Comparison of ENCODE assay signal across 1 fruit fly cellular context in the genomic region with DNA sequence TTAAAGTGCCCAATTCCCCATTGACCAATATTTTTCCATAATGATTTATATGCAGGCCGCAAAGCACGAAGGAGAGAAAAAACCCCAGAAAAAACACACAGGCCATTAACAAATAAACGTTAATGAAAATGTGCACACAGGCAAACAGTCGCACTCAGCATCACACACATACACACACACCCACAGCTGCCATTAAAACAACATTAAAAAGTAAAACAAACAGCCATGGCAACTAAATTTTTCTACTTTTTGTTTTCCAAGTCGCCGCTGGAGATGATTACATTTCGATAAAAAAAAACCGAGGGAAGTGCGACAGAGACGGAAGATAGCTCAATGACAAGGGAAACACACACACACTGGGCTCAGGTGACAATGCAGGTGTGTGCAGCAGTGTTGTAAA.
A peak's percentile ranks its signal among the peaks of the same experiment; 100 is the strongest.
TF ChIP-seq lines count a peak whose summit lies in the region.

No protein-coding gene starts in this region.

TF ChIP-seq in whole organism, embryonic, 481 proteins besides CTCF, POLR2A, EP300 and RAD21 (continued from another document and continues in another):
- no peak for TF ChIP-seq ara (GFP tag; IDR thresholded peaks at IDR 0.05; lab: Robert Waterston, UW)
- peak; percentile 17 for TF ChIP-seq CG4707 (GFP tag; optimal IDR thresholded peaks at IDR 0.05; lab: Kevin White, UChicago)
- TF ChIP-seq CG8359 (GFP tag; optimal IDR thresholded peaks at IDR 0.05; lab: Kevin White, UChicago; ENCODE audit: borderline replicate concordance): no peak
- TF ChIP-seq stwl (tag; optimal IDR thresholded peaks at IDR 0.05; lab: Kevin White, UChicago): peak; percentile 50
- TF ChIP-seq Mad (GFP tag; optimal IDR thresholded peaks at IDR 0.05; lab: Kevin White, UChicago): no peak
- TF ChIP-seq fd64A (GFP tag; optimal IDR thresholded peaks at IDR 0.05; lab: Kevin White, UChicago): peak; percentile 36
- TF ChIP-seq en (GFP tag; optimal IDR thresholded peaks at IDR 0.05; lab: Kevin White, UChicago): no peak
- TF ChIP-seq dpn (GFP tag; optimal IDR thresholded peaks at IDR 0.05; lab: Kevin White, UChicago): no peak
- TF ChIP-seq vvl (GFP tag; IDR thresholded peaks at IDR 0.05; lab: Robert Waterston, UW): 0 out of 2 replicates have a peak, but pooled peaks have one; percentile 24
- TF ChIP-seq ab (GFP tag; optimal IDR thresholded peaks at IDR 0.05; lab: Kevin White, UChicago): no peak
- no peak for TF ChIP-seq ap (GFP tag; IDR thresholded peaks at IDR 0.05; lab: Robert Waterston, UW)
- TF ChIP-seq CG14441 (GFP tag; IDR thresholded peaks at IDR 0.05; lab: Robert Waterston, UW): 0 out of 2 replicates have a peak, but pooled peaks have one; percentile 24
- no peak for TF ChIP-seq cato (GFP tag; optimal IDR thresholded peaks at IDR 0.05; lab: Kevin White, UChicago; ENCODE audit: borderline replicate concordance)
- no peak for TF ChIP-seq GATAe (GFP tag; conservative IDR thresholded peaks at IDR 0.05; lab: Robert Waterston, UW)
- no peak for TF ChIP-seq phol (tag; optimal IDR thresholded peaks at IDR 0.05; lab: Kevin White, UChicago)
- peak; percentile 26 for TF ChIP-seq zen (tag; optimal IDR thresholded peaks at IDR 0.05; lab: Kevin White, UChicago)
- TF ChIP-seq Trl (optimal IDR thresholded peaks at IDR 0.05; lab: Kevin White, UChicago): no peak
- TF ChIP-seq Trl (GFP tag; optimal IDR thresholded peaks at IDR 0.05; lab: Kevin White, UChicago): no peak
- no peak for TF ChIP-seq nau (GFP tag; optimal IDR thresholded peaks at IDR 0.05; lab: Kevin White, UChicago)
- peak in 1 of 2 experiments; percentile 13 for TF ChIP-seq Eip74EF (GFP tag; optimal IDR thresholded peaks at IDR 0.05; lab: Kevin White, UChicago)
- TF ChIP-seq Meics (GFP tag; optimal IDR thresholded peaks at IDR 0.05; lab: Kevin White, UChicago): no peak
- TF ChIP-seq CG8765 (GFP tag; IDR thresholded peaks at IDR 0.05; lab: Robert Waterston, UW): no peak
- peak; percentile 19 for TF ChIP-seq CG1529 (GFP tag; optimal IDR thresholded peaks at IDR 0.05; lab: Kevin White, UChicago)
- TF ChIP-seq CG4730 (GFP tag; IDR thresholded peaks at IDR 0.05; lab: Robert Waterston, UW): no peak
- TF ChIP-seq CG15601 (tag; optimal IDR thresholded peaks at IDR 0.05; lab: Kevin White, UChicago): peak; percentile 17
- no peak for TF ChIP-seq Pdp1 (GFP tag; optimal IDR thresholded peaks at IDR 0.05; lab: Kevin White, UChicago)
- TF ChIP-seq Sox102F (GFP tag; optimal IDR thresholded peaks at IDR 0.05; lab: Kevin White, UChicago): no peak
- TF ChIP-seq CG11093 (GFP tag; IDR thresholded peaks at IDR 0.05; lab: Robert Waterston, UW): no peak
- no peak for TF ChIP-seq CG31441 (GFP tag; IDR thresholded peaks at IDR 0.05; lab: Robert Waterston, UW)
- TF ChIP-seq wor (GFP tag; IDR thresholded peaks at IDR 0.05; lab: Robert Waterston, UW): no peak
- no peak for TF ChIP-seq CG15011 (GFP tag; optimal IDR thresholded peaks at IDR 0.05; lab: Kevin White, UChicago)
- no peak for TF ChIP-seq CG3065 (GFP tag; optimal IDR thresholded peaks at IDR 0.05; lab: Kevin White, UChicago)
- TF ChIP-seq CG18764 (GFP tag; optimal IDR thresholded peaks at IDR 0.05; lab: Kevin White, UChicago): no peak
- TF ChIP-seq CG3407 (GFP tag; optimal IDR thresholded peaks at IDR 0.05; lab: Kevin White, UChicago): peak; percentile 11
- no peak for TF ChIP-seq sna (GFP tag; IDR thresholded peaks at IDR 0.05; lab: Robert Waterston, UW; ENCODE audit: partially characterized antibody)
- peak; percentile 61 for TF ChIP-seq sens (GFP tag; lab: Kevin White, UChicago)
- no peak for TF ChIP-seq ERR (GFP tag; optimal IDR thresholded peaks at IDR 0.05; lab: Kevin White, UChicago)
- 0 out of 2 replicates have a peak, but pooled peaks have one; percentile 5 for TF ChIP-seq CG6689 (GFP tag; IDR thresholded peaks at IDR 0.05; lab: Robert Waterston, UW)
- no peak for TF ChIP-seq NfI (GFP tag; optimal IDR thresholded peaks at IDR 0.05; lab: Kevin White, UChicago)
- no peak for TF ChIP-seq CG11085 (GFP tag; IDR thresholded peaks at IDR 0.05; lab: Robert Waterston, UW)
- TF ChIP-seq CG12219 (GFP tag; optimal IDR thresholded peaks at IDR 0.05; lab: Kevin White, UChicago): peak; percentile 24
- TF ChIP-seq pros (GFP tag; optimal IDR thresholded peaks at IDR 0.05; lab: Kevin White, UChicago): no peak
- peak; percentile 19 for TF ChIP-seq grn (GFP tag; optimal IDR thresholded peaks at IDR 0.05; lab: Kevin White, UChicago)
- no peak for TF ChIP-seq CG11504 (tag; optimal IDR thresholded peaks at IDR 0.05; lab: Kevin White, UChicago)
- peak; percentile 37; the same call in 1 of the 2 replicates for TF ChIP-seq CG14014 (GFP tag; IDR thresholded peaks at IDR 0.05; lab: Robert Waterston, UW)
- TF ChIP-seq dati (GFP tag; IDR thresholded peaks at IDR 0.05; lab: Robert Waterston, UW): no peak
- no peak for TF ChIP-seq Hmr (GFP tag; optimal IDR thresholded peaks at IDR 0.05; lab: Kevin White, UChicago)
- TF ChIP-seq Fer3 (tag; optimal IDR thresholded peaks at IDR 0.05; lab: Kevin White, UChicago): no peak
- no peak for TF ChIP-seq unc-4 (GFP tag; IDR thresholded peaks at IDR 0.05; lab: Robert Waterston, UW; ENCODE audit: partially characterized antibody)
- no peak for TF ChIP-seq dm (GFP tag; optimal IDR thresholded peaks at IDR 0.05; lab: Kevin White, UChicago)
- no peak for TF ChIP-seq Xrp1 (GFP tag; IDR thresholded peaks at IDR 0.05; lab: Robert Waterston, UW)
- TF ChIP-seq Spps (tag; optimal IDR thresholded peaks at IDR 0.05; lab: Kevin White, UChicago): no peak
- no peak for TF ChIP-seq Antp (GFP tag; optimal IDR thresholded peaks at IDR 0.05; lab: Kevin White, UChicago)
- no peak for TF ChIP-seq dmrt11E (tag; optimal IDR thresholded peaks at IDR 0.05; lab: Kevin White, UChicago)
- TF ChIP-seq trem (tag; optimal IDR thresholded peaks at IDR 0.05; lab: Kevin White, UChicago): no peak
- no peak for TF ChIP-seq CG7357 (GFP tag; IDR thresholded peaks at IDR 0.05; lab: Robert Waterston, UW)
- TF ChIP-seq CG8924 (tag; optimal IDR thresholded peaks at IDR 0.05; lab: Kevin White, UChicago): peak; percentile 10
- TF ChIP-seq CG10274 (GFP tag; optimal IDR thresholded peaks at IDR 0.05; lab: Kevin White, UChicago): no peak
- TF ChIP-seq Blimp-1 (GFP tag; optimal IDR thresholded peaks at IDR 0.05; lab: Kevin White, UChicago): no peak
- TF ChIP-seq pb (GFP tag; optimal IDR thresholded peaks at IDR 0.05; lab: Kevin White, UChicago): no peak
- TF ChIP-seq mam (GFP tag; optimal IDR thresholded peaks at IDR 0.05; lab: Kevin White, UChicago): no peak
- TF ChIP-seq CG1603 (tag; optimal IDR thresholded peaks at IDR 0.05; lab: Kevin White, UChicago): peak; percentile 4
- no peak for TF ChIP-seq CG6654 (GFP tag; optimal IDR thresholded peaks at IDR 0.05; lab: Kevin White, UChicago)
- TF ChIP-seq ro (GFP tag; IDR thresholded peaks at IDR 0.05; lab: Robert Waterston, UW): no peak
- TF ChIP-seq kni (GFP tag; optimal IDR thresholded peaks at IDR 0.05; lab: Kevin White, UChicago): peak; percentile 60
- no peak for TF ChIP-seq CG1024 (GFP tag; IDR thresholded peaks at IDR 0.05; lab: Robert Waterston, UW)
- TF ChIP-seq Dip2 (GFP tag; IDR thresholded peaks at IDR 0.05; lab: Robert Waterston, UW): no peak
- TF ChIP-seq CG12744 (GFP tag; optimal IDR thresholded peaks at IDR 0.05; lab: Kevin White, UChicago): no peak
- TF ChIP-seq CG7987 (GFP tag; optimal IDR thresholded peaks at IDR 0.05; lab: Kevin White, UChicago): peak; percentile 2
- TF ChIP-seq CG6854 (GFP tag; optimal IDR thresholded peaks at IDR 0.05; lab: Kevin White, UChicago): no peak
- no peak for TF ChIP-seq B-H2 (GFP tag; optimal IDR thresholded peaks at IDR 0.05; lab: Kevin White, UChicago)
- TF ChIP-seq CG3163 (GFP tag; optimal IDR thresholded peaks at IDR 0.05; lab: Kevin White, UChicago): no peak
- TF ChIP-seq mld (GFP tag; IDR thresholded peaks at IDR 0.05; lab: Robert Waterston, UW; ENCODE audit: partially characterized antibody): no peak
- no peak for TF ChIP-seq CG30020 (tag; optimal IDR thresholded peaks at IDR 0.05; lab: Kevin White, UChicago)
- TF ChIP-seq gt (GFP tag; IDR thresholded peaks at IDR 0.05; lab: Robert Waterston, UW): no peak
- TF ChIP-seq CG15073 (GFP tag; optimal IDR thresholded peaks at IDR 0.05; lab: Kevin White, UChicago): no peak
- no peak for TF ChIP-seq Neu2 (GFP tag; optimal IDR thresholded peaks at IDR 0.05; lab: Kevin White, UChicago; ENCODE audit: borderline replicate concordance)
- no peak for TF ChIP-seq CG15514 (GFP tag; optimal IDR thresholded peaks at IDR 0.05; lab: Kevin White, UChicago)
- no peak for TF ChIP-seq CG6765 (GFP tag; optimal IDR thresholded peaks at IDR 0.05; lab: Kevin White, UChicago)
- no peak for TF ChIP-seq Fer1 (GFP tag; optimal IDR thresholded peaks at IDR 0.05; lab: Kevin White, UChicago)
- TF ChIP-seq NK7.1 (GFP tag; optimal IDR thresholded peaks at IDR 0.05; lab: Kevin White, UChicago): no peak
- no peak for TF ChIP-seq salm (tag; optimal IDR thresholded peaks at IDR 0.05; lab: Kevin White, UChicago)
- TF ChIP-seq cas (GFP tag; IDR thresholded peaks at IDR 0.05; lab: Robert Waterston, UW): no peak
- no peak for TF ChIP-seq CG11247 (GFP tag; IDR thresholded peaks at IDR 0.05; lab: Robert Waterston, UW)
- TF ChIP-seq Poxn (GFP tag; IDR thresholded peaks at IDR 0.05; lab: Robert Waterston, UW): no peak
- TF ChIP-seq CG11695 (GFP tag; IDR thresholded peaks at IDR 0.05; lab: Robert Waterston, UW): no peak
- no peak for TF ChIP-seq YL-1 (GFP tag; optimal IDR thresholded peaks at IDR 0.05; lab: Kevin White, UChicago)
- TF ChIP-seq CG42726 (GFP tag; IDR thresholded peaks at IDR 0.05; lab: Robert Waterston, UW; ENCODE audit: partially characterized antibody): no peak
- TF ChIP-seq H15 (GFP tag; IDR thresholded peaks at IDR 0.05; lab: Robert Waterston, UW): no peak
- TF ChIP-seq ind (GFP tag; optimal IDR thresholded peaks at IDR 0.05; lab: Kevin White, UChicago): no peak
- TF ChIP-seq sug (tag; optimal IDR thresholded peaks at IDR 0.05; lab: Kevin White, UChicago): no peak
- TF ChIP-seq Vsx1 (GFP tag; optimal IDR thresholded peaks at IDR 0.05; lab: Kevin White, UChicago): no peak
- TF ChIP-seq Dek (tag; optimal IDR thresholded peaks at IDR 0.05; lab: Kevin White, UChicago): no peak
- TF ChIP-seq kah (GFP tag; optimal IDR thresholded peaks at IDR 0.05; lab: Kevin White, UChicago): no peak
- no peak for TF ChIP-seq CG4360 (GFP tag; IDR thresholded peaks at IDR 0.05; lab: Robert Waterston, UW)
- peak; percentile 65; the same call in 2 of the 3 replicates for TF ChIP-seq ci (GFP tag; IDR thresholded peaks at IDR 0.05; lab: Robert Waterston, UW)
- TF ChIP-seq Sox100B (GFP tag; optimal IDR thresholded peaks at IDR 0.05; lab: Kevin White, UChicago): no peak
- no peak for TF ChIP-seq gro (GFP tag; optimal IDR thresholded peaks at IDR 0.05; lab: Kevin White, UChicago)
- TF ChIP-seq D19B (GFP tag; optimal IDR thresholded peaks at IDR 0.05; lab: Kevin White, UChicago): no peak
- TF ChIP-seq CG10979 (tag; optimal IDR thresholded peaks at IDR 0.05; lab: Kevin White, UChicago): no peak
- TF ChIP-seq CG14965 (GFP tag; optimal IDR thresholded peaks at IDR 0.05; lab: Kevin White, UChicago; ENCODE audit: borderline replicate concordance): no peak
- no peak for TF ChIP-seq usp (GFP tag; optimal IDR thresholded peaks at IDR 0.05; lab: Kevin White, UChicago)
- no peak for TF ChIP-seq bab2 (GFP tag; optimal IDR thresholded peaks at IDR 0.05; lab: Kevin White, UChicago)
- no peak for TF ChIP-seq rib (GFP tag; IDR thresholded peaks at IDR 0.05; lab: Robert Waterston, UW)
- peak; percentile 25 for TF ChIP-seq wek (GFP tag; optimal IDR thresholded peaks at IDR 0.05; lab: Kevin White, UChicago)
- TF ChIP-seq unpg (GFP tag; optimal IDR thresholded peaks at IDR 0.05; lab: Kevin White, UChicago): peak; percentile 14
- no peak for TF ChIP-seq sima (GFP tag; optimal IDR thresholded peaks at IDR 0.05; lab: Kevin White, UChicago)
- no peak for TF ChIP-seq CG7271 (tag; optimal IDR thresholded peaks at IDR 0.05; lab: Kevin White, UChicago)
- no peak for TF ChIP-seq CG31388 (GFP tag; optimal IDR thresholded peaks at IDR 0.05; lab: Kevin White, UChicago)
- TF ChIP-seq ATbp (GFP tag; optimal IDR thresholded peaks at IDR 0.05; lab: Kevin White, UChicago): peak; percentile 58
- no peak for TF ChIP-seq ranshi (GFP tag; IDR thresholded peaks at IDR 0.05; lab: Robert Waterston, UW)
- no peak for TF ChIP-seq CG17361 (GFP tag; IDR thresholded peaks at IDR 0.05; lab: Robert Waterston, UW)
- TF ChIP-seq CG10431 (GFP tag; optimal IDR thresholded peaks at IDR 0.05; lab: Kevin White, UChicago): peak; percentile 3
- no peak for TF ChIP-seq gfzf (GFP tag; optimal IDR thresholded peaks at IDR 0.05; lab: Kevin White, UChicago)
- no peak for TF ChIP-seq repo (GFP tag; optimal IDR thresholded peaks at IDR 0.05; lab: Kevin White, UChicago)
- TF ChIP-seq Dp (GFP tag; optimal IDR thresholded peaks at IDR 0.05; lab: Kevin White, UChicago): no peak
- no peak for TF ChIP-seq CG9215 (GFP tag; IDR thresholded peaks at IDR 0.05; lab: Robert Waterston, UW)
- no peak for TF ChIP-seq Elba2 (GFP tag; optimal IDR thresholded peaks at IDR 0.05; lab: Kevin White, UChicago)
- TF ChIP-seq CG3281 (GFP tag; optimal IDR thresholded peaks at IDR 0.05; lab: Kevin White, UChicago): no peak
- no peak for TF ChIP-seq slp2 (GFP tag; optimal IDR thresholded peaks at IDR 0.05; lab: Kevin White, UChicago)
- no peak for TF ChIP-seq Fer2 (tag; optimal IDR thresholded peaks at IDR 0.05; lab: Kevin White, UChicago)
- no peak for TF ChIP-seq CG2712 (tag; optimal IDR thresholded peaks at IDR 0.05; lab: Kevin White, UChicago)
- no peak for TF ChIP-seq Hand (GFP tag; optimal IDR thresholded peaks at IDR 0.05; lab: Kevin White, UChicago)
- TF ChIP-seq chinmo (GFP tag; IDR thresholded peaks at IDR 0.05; lab: Robert Waterston, UW; ENCODE audit: partially characterized antibody): 0 out of 4 replicates have a peak, but pooled peaks have one; percentile 51
- peak; percentile 30 for TF ChIP-seq CG6813 (GFP tag; optimal IDR thresholded peaks at IDR 0.05; lab: Kevin White, UChicago)
- TF ChIP-seq ken (GFP tag; IDR thresholded peaks at IDR 0.05; lab: Robert Waterston, UW): no peak
- TF ChIP-seq wdn (GFP tag; IDR thresholded peaks at IDR 0.05; lab: Robert Waterston, UW): no peak
- peak; percentile 62 for TF ChIP-seq Med (GFP tag; lab: Kevin White, UChicago)
- peak; percentile 65 for TF ChIP-seq chm (GFP tag; IDR thresholded peaks at IDR 0.05; lab: Robert Waterston, UW)
- TF ChIP-seq Sry-β (GFP tag; optimal IDR thresholded peaks at IDR 0.05; lab: Kevin White, UChicago): no peak
- TF ChIP-seq odd (GFP tag; optimal IDR thresholded peaks at IDR 0.05; lab: Kevin White, UChicago): no peak
- TF ChIP-seq Ravus (GFP tag; IDR thresholded peaks at IDR 0.05; lab: Robert Waterston, UW): no peak
- no peak for TF ChIP-seq hb (GFP tag; IDR thresholded peaks at IDR 0.05; lab: Robert Waterston, UW; ENCODE audit: partially characterized antibody)
